Worm (Caenorhabditis elegans) whole organism, L4 larva: ENCODE results near the gene C05D9.9.

Experiments used
- D1046.2 ChIP-seq: fragments of 200-800 bp; sonication (Bioruptor generic); IDR thresholded peaks from 2 replicates; pipeline ENCODE4 v1.3.6; 2022; ENCODE audit warnings: missing genetic modification characterization, missing compliant biosample characterization
- R02D3.7 ChIP-seq: fragments of 150-350 bp; sonication (generic microtip); optimal IDR thresholded peaks from 3 replicates; lab custom pipeline; 2014; ENCODE audit warnings: missing biosample characterization, missing genetic modification characterization
- ama-1 ChIP-seq: fragments of 150-350 bp; optimal IDR thresholded peaks from 2 replicates; lab custom pipeline; 2014; ENCODE audit warnings: inconsistent platforms, mixed read lengths
- ceh-32 ChIP-seq: sonication (generic microtip); optimal IDR thresholded peaks from 2 replicates; lab custom pipeline; 2016; ENCODE audit warnings: mild to moderate bottlenecking, missing genetic modification characterization, missing compliant biosample characterization; ENCODE audit not compliant: poor library complexity
- ceh-82 ChIP-seq: sonication (generic microtip); optimal IDR thresholded peaks from 2 replicates; lab custom pipeline; 2017; ENCODE audit warnings: missing biosample characterization, missing genetic modification characterization
- dmd-9 ChIP-seq: fragments of 200-800 bp; sonication (Bioruptor generic); IDR thresholded peaks from 2 replicates; pipeline ENCODE4 v1.3.6; 2022; ENCODE audit warnings: missing genetic modification reagents, missing genetic modification characterization, missing compliant biosample characterization
- dve-1 ChIP-seq: sonication (generic microtip); optimal IDR thresholded peaks from 2 replicates; lab custom pipeline; 2017; ENCODE audit warnings: antibody characterized with exemption, mild to moderate bottlenecking, missing genetic modification characterization, missing compliant biosample characterization; ENCODE audit not compliant: insufficient read depth
- fos-1 ChIP-seq: fragments of 150-350 bp; optimal IDR thresholded peaks from 2 replicates; lab custom pipeline; 2014; ENCODE audit warnings: missing biosample characterization, missing genetic modification characterization
- jun-1 ChIP-seq: fragments of 150-350 bp; optimal IDR thresholded peaks from 2 replicates; lab custom pipeline; 2014; ENCODE audit warnings: missing biosample characterization, missing genetic modification reagents, missing genetic modification characterization
- mep-1 ChIP-seq: fragments of 150-350 bp; sonication (generic microtip); optimal IDR thresholded peaks from 3 replicates; lab custom pipeline; 2014; ENCODE audit warnings: missing biosample characterization, missing genetic modification characterization
- set-16 ChIP-seq: fragments of 200-800 bp; sonication (Bioruptor generic); IDR thresholded peaks from 2 replicates; pipeline ENCODE4 v1.3.6; 2022; ENCODE audit warnings: missing genetic modification reagents, missing genetic modification characterization, missing compliant biosample characterization
- skn-1 ChIP-seq: fragments of 150-350 bp; optimal IDR thresholded peaks from 2 replicates; lab custom pipeline; 2014; ENCODE audit warnings: missing biosample characterization, missing genetic modification characterization
- unc-62 ChIP-seq, 3 experiments: fragments of 150-350 bp in 1 of 3; sonication (generic microtip); optimal IDR thresholded peaks in 2 of 3; peaks in 1 of 3; 1 replicate in 1 of 3; 2 replicates in 2 of 3; lab custom pipeline; 2014 to 2017; ENCODE audit warnings: missing biosample characterization in 3 of 3, missing genetic modification characterization in 3 of 3, missing genetic modification reagents in 3 of 3, missing genotype in 1 of 3

DNA sequence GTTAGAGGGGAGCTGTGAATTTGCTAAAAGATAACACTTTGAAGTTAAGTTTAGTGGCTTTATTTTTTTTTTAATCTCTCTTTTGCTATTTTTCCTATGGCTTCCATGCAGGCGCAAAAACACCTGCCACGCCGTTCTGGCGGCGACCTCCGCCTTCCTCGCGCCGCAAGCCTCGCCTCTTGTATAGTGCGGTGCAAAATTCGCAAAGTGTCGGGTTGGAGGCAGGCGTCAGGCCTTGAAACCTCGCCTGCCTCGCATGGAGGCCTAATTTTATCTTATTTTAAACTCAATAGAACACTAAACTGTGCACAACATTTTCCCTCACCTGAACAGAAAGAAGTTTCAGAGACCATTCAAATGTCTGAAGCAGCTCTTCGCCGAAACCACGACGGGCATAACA lies 48.0 kb upstream of the C05D9.9 start:
- TF ChIP-seq skn-1 (tag; lab: Kevin White, UChicago) (no peak), D1046.2 (no peak), R02D3.7 (no peak), dmd-9 (GFP tag; lab: Robert Waterston, UW) (no peak), unc-62 (GFP tag; optimal IDR thresholded peaks at IDR 0.05 in 1 of 2; lab: Kevin White, UChicago) (no peak), unc-62 (tag; optimal IDR thresholded peaks at IDR 0.05; lab: Kevin White, UChicago) (no peak), jun-1 (tag; lab: Kevin White, UChicago) (no peak), set-16 (GFP tag; lab: Robert Waterston, UW) (peak; percentile 72), ceh-32 (tag; lab: Kevin White, UChicago) (no peak), ama-1 (lab: Kevin White, UChicago) (no peak), ceh-82 (no peak), fos-1 (tag; lab: Kevin White, UChicago) (no peak), mep-1 (tag; lab: Kevin White, UChicago) (no peak), dve-1 (tag; lab: Kevin White, UChicago) (no peak)
